Worm (Caenorhabditis elegans): ENCODE measurements around the gene ceh-60.

ce11 chrX:6519473-6519872, 10.5 kb downstream of the ceh-60 start:
- TF ChIP-seq W03F9.2 (tag; optimal IDR thresholded peaks at IDR 0.05) (no peak), him-1 (tag; optimal IDR thresholded peaks at IDR 0.05) (no peak), dao-5 (tag; optimal IDR thresholded peaks at IDR 0.05) (no peak)
